Worm (Caenorhabditis elegans): ENCODE results near the gene F53C3.7.

Gene F53C3.7

DNA sequence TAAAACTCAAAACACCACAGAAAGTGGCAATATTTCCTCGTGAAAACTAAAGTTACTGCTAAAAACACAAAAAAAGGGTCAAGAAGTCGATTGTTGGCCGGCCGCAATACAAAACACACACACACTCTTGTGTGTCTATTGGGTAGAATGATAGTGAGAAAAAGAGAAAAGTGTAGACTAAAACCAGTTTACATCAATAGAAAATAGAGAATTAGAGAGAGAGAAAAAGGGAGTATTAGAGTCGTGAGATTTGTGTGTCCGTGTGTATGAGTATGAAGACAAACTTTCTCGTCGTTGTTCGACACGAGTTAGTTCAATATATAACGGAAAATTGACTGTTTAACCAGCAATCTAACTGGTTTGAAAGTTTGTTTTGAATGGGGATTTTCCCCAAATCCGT lies 34.6 kb downstream of the F53C3.7 start:
- TF ChIP-seq ceh-27 (GFP tag; optimal IDR thresholded peaks at IDR 0.05) (peak; percentile 1), ceh-40 (GFP tag; IDR thresholded peaks at IDR 0.05) (no peak), nhr-80 (tag; optimal IDR thresholded peaks at IDR 0.05) (peak; percentile 4)

DNA sequence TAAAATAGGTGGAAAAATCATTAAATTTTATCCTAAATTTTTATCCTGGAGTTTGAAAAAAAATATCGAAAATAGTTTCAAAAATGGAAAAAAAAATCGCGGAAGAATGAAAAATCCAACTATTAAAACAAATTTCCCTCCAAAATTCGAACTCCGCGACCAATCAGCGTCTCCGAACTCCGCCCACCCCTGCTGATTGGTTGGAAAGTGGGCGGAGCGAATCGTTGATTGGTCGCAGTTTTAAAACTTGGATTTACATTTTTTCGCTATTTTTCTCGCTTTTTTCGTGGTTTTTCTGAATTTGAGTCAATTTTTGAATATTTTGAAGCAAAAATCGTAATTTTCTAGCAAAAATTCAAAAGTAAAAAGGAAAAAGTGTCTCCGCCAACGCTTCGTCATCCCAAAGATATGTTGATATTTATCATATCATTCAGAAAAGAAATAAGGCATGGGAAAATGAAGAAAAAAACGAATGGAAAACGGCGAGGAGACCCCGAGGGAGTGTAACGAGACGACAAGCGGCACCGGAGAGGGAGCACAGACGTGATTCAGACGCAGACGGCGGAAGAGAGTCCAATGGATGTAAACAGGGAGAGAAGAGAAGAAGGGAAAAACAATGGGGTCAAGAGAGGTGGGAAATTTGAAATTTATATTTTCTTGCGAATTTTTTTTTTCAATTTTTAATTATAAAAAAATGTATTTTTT lies 35.8 kb downstream of the F53C3.7 start:
- TF ChIP-seq F37B4.10 (GFP tag; IDR thresholded peaks at IDR 0.05) (no peak), ama-1 (optimal IDR thresholded peaks at IDR 0.05) (no peak), ama-1 (GFP tag; optimal IDR thresholded peaks at IDR 0.05) (no peak), lir-1 (GFP tag; conservative IDR thresholded peaks at IDR 0.05) (no peak), lin-40 (tag; optimal IDR thresholded peaks at IDR 0.05) (peak; percentile 9), dpff-1 (tag; optimal IDR thresholded peaks at IDR 0.05) (no peak), nfya-1 (tag; optimal IDR thresholded peaks at IDR 0.05; ENCODE audit: borderline replicate concordance, insufficient read depth) (no peak), hlh-12 (tag; optimal IDR thresholded peaks at IDR 0.05) (no peak), akir-1 (GFP tag; optimal IDR thresholded peaks at IDR 0.05) (no peak), athp-1 (tag; optimal IDR thresholded peaks at IDR 0.05) (no peak), nhr-80 (tag; optimal IDR thresholded peaks at IDR 0.05) (peak; percentile 46), pha-4 (tag; optimal IDR thresholded peaks at IDR 0.05) (no peak), ceh-58 (GFP tag; IDR thresholded peaks at IDR 0.05) (no peak), cebp-1 (GFP tag; IDR thresholded peaks at IDR 0.05) (no peak), cebp-1 (tag; optimal IDR thresholded peaks at IDR 0.05) (peak; percentile 55), attf-6 (GFP tag; IDR thresholded peaks at IDR 0.05) (no peak), Y67H2A.10 (GFP tag; conservative IDR thresholded peaks at IDR 0.05) (no peak), snpc-4 (GFP tag; optimal IDR thresholded peaks at IDR 0.05) (no peak), snpc-4 (tag; optimal IDR thresholded peaks at IDR 0.05) (peak in 1 of 4 experiments; percentile 8), fkh-3 (tag; optimal IDR thresholded peaks at IDR 0.05) (no peak), unc-62 (GFP tag; optimal IDR thresholded peaks at IDR 0.05) (no peak), dox-1 (GFP tag; IDR thresholded peaks at IDR 0.05) (0 out of 2 replicates have a peak, but pooled peaks have one; percentile 26), hmg-1.2 (GFP tag; IDR thresholded peaks at IDR 0.05) (peak; percentile 87; the same call in 1 of the 2 replicates), madf-6 (GFP tag; IDR thresholded peaks at IDR 0.05) (no peak), ceh-40 (GFP tag; IDR thresholded peaks at IDR 0.05) (no peak), Y95B8A.8 (GFP tag; IDR thresholded peaks at IDR 0.05) (no peak), K11D2.4 (GFP tag; IDR thresholded peaks at IDR 0.05) (0 out of 2 replicates have a peak, but pooled peaks have one; percentile 14), nfyb-1 (GFP tag; IDR thresholded peaks at IDR 0.05) (peak; percentile 97), somi-1 (GFP tag; optimal IDR thresholded peaks at IDR 0.05) (no peak), ztf-3 (GFP tag; optimal IDR thresholded peaks at IDR 0.05) (no peak), efl-1 (GFP tag; optimal IDR thresholded peaks at IDR 0.05) (no peak), B0336.3 (GFP tag; IDR thresholded peaks at IDR 0.05) (no peak), repo-1 (tag; optimal IDR thresholded peaks at IDR 0.05) (no peak), snpc-1.1 (tag; optimal IDR thresholded peaks at IDR 0.05; ENCODE audit: insufficient read depth) (no peak), zim-3 (tag; optimal IDR thresholded peaks at IDR 0.05) (no peak), ztf-6 (GFP tag; IDR thresholded peaks at IDR 0.05) (no peak), sptf-2 (GFP tag; optimal IDR thresholded peaks at IDR 0.05) (no peak), him-1 (tag; optimal IDR thresholded peaks at IDR 0.05) (no peak), ceh-91 (GFP tag; IDR thresholded peaks at IDR 0.05) (no peak), cebp-2 (GFP tag; IDR thresholded peaks at IDR 0.05) (no peak), attf-5 (GFP tag; optimal IDR thresholded peaks at IDR 0.05) (peak; percentile 45), aptf-3 (GFP tag; IDR thresholded peaks at IDR 0.05) (no peak), tbp1 (GFP tag; optimal IDR thresholded peaks at IDR 0.05) (peak; percentile 1), ztf-25 (GFP tag; IDR thresholded peaks at IDR 0.05) (no peak), tlf-1 (GFP tag; optimal IDR thresholded peaks at IDR 0.05) (no peak), hlh-26 (GFP tag; conservative IDR thresholded peaks at IDR 0.05) (no peak)
